Worm (Caenorhabditis elegans) whole organism, L2 larva: ENCODE results near the gene T05H10.4.

Experiments used
- C34F6.9 ChIP-seq: fragments of 150-350 bp; optimal IDR thresholded peaks from 2 replicates; lab custom pipeline; 2014; ENCODE audit warnings: missing biosample characterization, missing genetic modification characterization
- F13H6.1 ChIP-seq: sonication (generic microtip); optimal IDR thresholded peaks from 2 replicates; lab custom pipeline; 2016; ENCODE audit warnings: missing genetic modification characterization, missing compliant biosample characterization
- R02D3.7 ChIP-seq: fragments of 150-350 bp; optimal IDR thresholded peaks from 2 replicates; lab custom pipeline; 2014; ENCODE audit warnings: missing biosample characterization, missing genetic modification characterization
- alr-1 ChIP-seq: fragments of 150-350 bp; optimal IDR thresholded peaks from 2 replicates; lab custom pipeline; 2014; ENCODE audit warnings: missing biosample characterization, missing genetic modification characterization
- ama-1 ChIP-seq: fragments of 150-350 bp; optimal IDR thresholded peaks from 2 replicates; lab custom pipeline; 2018; ENCODE audit warnings: inconsistent platforms
- blmp-1 ChIP-seq: sonication (generic microtip); optimal IDR thresholded peaks from 2 replicates; lab custom pipeline; 2017; ENCODE audit warnings: missing genetic modification characterization, mild to moderate bottlenecking, missing compliant biosample characterization, antibody characterized with exemption, moderate library complexity; ENCODE audit not compliant: insufficient read depth
- ceh-82 ChIP-seq: fragments of 150-350 bp; optimal IDR thresholded peaks from 2 replicates; lab custom pipeline; 2014; ENCODE audit warnings: missing biosample characterization, missing genetic modification characterization
- crh-2 ChIP-seq: sonication (generic microtip); optimal IDR thresholded peaks from 2 replicates; lab custom pipeline; 2017; ENCODE audit warnings: missing biosample characterization, missing genetic modification characterization
- dmd-4 ChIP-seq: sonication (generic microtip); optimal IDR thresholded peaks from 2 replicates; lab custom pipeline; 2017; ENCODE audit warnings: missing biosample characterization, missing genetic modification characterization
- elt-1 ChIP-seq: fragments of 150-350 bp; optimal IDR thresholded peaks from 2 replicates; lab custom pipeline; 2014; ENCODE audit warnings: missing biosample characterization, missing genetic modification characterization
- elt-3 ChIP-seq: sonication (generic microtip); optimal IDR thresholded peaks from 2 replicates; lab custom pipeline; 2017; ENCODE audit warnings: missing biosample characterization, missing genetic modification characterization
- fos-1 ChIP-seq: fragments of 150-350 bp; optimal IDR thresholded peaks from 2 replicates; lab custom pipeline; 2014; ENCODE audit warnings: missing biosample characterization, missing genetic modification characterization
- gmeb-1 ChIP-seq: fragments of 150-350 bp; optimal IDR thresholded peaks from 2 replicates; lab custom pipeline; 2014; ENCODE audit warnings: missing biosample characterization, missing genetic modification characterization
- lin-11 ChIP-seq: fragments of 150-350 bp; sonication (generic microtip); optimal IDR thresholded peaks from 2 replicates; lab custom pipeline; 2014; ENCODE audit warnings: missing biosample characterization, missing genetic modification characterization, inconsistent platforms, mixed read lengths
- lin-13 ChIP-seq: fragments of 150-350 bp; optimal IDR thresholded peaks from 2 replicates; lab custom pipeline; 2014; ENCODE audit warnings: missing biosample characterization, missing genetic modification reagents, missing genetic modification characterization
- lsy-2 ChIP-seq, 2 experiments: fragments of 150-350 bp in 1 of 2; sonication (generic microtip) in 1 of 2; optimal IDR thresholded peaks; 2 replicates each; lab custom pipeline; 2014 to 2017; ENCODE audit warnings: missing biosample characterization in 2 of 2, missing genetic modification characterization in 2 of 2
- mab-5 ChIP-seq: fragments of 150-350 bp; optimal IDR thresholded peaks from 2 replicates; lab custom pipeline; 2014; ENCODE audit warnings: missing biosample characterization, missing genetic modification characterization
- mbf-1 ChIP-seq: sonication (generic microtip); optimal IDR thresholded peaks from 2 replicates; lab custom pipeline; 2017; ENCODE audit warnings: missing biosample characterization, missing genetic modification characterization
- mdl-1 ChIP-seq, 2 experiments: fragments of 150-350 bp in 1 of 2; sonication (generic microtip) in 1 of 2; optimal IDR thresholded peaks; 2 replicates each; lab custom pipeline; 2017; ENCODE audit warnings: missing biosample characterization in 2 of 2, missing genetic modification characterization in 2 of 2
- nhr-10 ChIP-seq: sonication (generic microtip); optimal IDR thresholded peaks from 2 replicates; lab custom pipeline; 2017; ENCODE audit warnings: missing biosample characterization, missing genetic modification characterization
- nhr-12 ChIP-seq: fragments of 150-350 bp; optimal IDR thresholded peaks from 2 replicates; lab custom pipeline; 2014; ENCODE audit warnings: missing biosample characterization, missing genetic modification characterization
- nhr-129 ChIP-seq: fragments of 150-350 bp; optimal IDR thresholded peaks from 2 replicates; lab custom pipeline; 2014; ENCODE audit warnings: missing biosample characterization, missing genetic modification characterization
- nhr-237 ChIP-seq: fragments of 150-350 bp; optimal IDR thresholded peaks from 2 replicates; lab custom pipeline; 2014; ENCODE audit warnings: missing biosample characterization, missing genetic modification characterization
- nhr-77 ChIP-seq: fragments of 150-350 bp; optimal IDR thresholded peaks from 2 replicates; lab custom pipeline; 2014; ENCODE audit warnings: missing biosample characterization, missing genetic modification characterization
- skn-1 ChIP-seq: sonication (generic microtip); optimal IDR thresholded peaks from 2 replicates; lab custom pipeline; 2017; ENCODE audit warnings: missing biosample characterization, missing genetic modification characterization
- sma-3 ChIP-seq: sonication (generic microtip); optimal IDR thresholded peaks from 2 replicates; lab custom pipeline; 2016; ENCODE audit warnings: missing genetic modification reagents, missing genetic modification characterization, missing compliant biosample characterization
- sma-9 ChIP-seq, 2 experiments: fragments of 150-350 bp in 1 of 2; sonication (generic microtip) in 1 of 2; optimal IDR thresholded peaks; 2 replicates each; lab custom pipeline; 2014 to 2016; ENCODE audit warnings: missing genetic modification characterization in 2 of 2, mild to moderate bottlenecking in 1 of 2, missing biosample characterization in 1 of 2, missing compliant biosample characterization in 1 of 2, missing genetic modification reagents in 1 of 2, moderate library complexity in 1 of 2
- snpc-4 ChIP-seq: fragments of 150-350 bp; optimal IDR thresholded peaks from 2 replicates; lab custom pipeline; 2014; ENCODE audit warnings: missing biosample characterization, missing genetic modification characterization
- unc-55 ChIP-seq: fragments of 150-350 bp; sonication (generic microtip); optimal IDR thresholded peaks from 3 replicates; lab custom pipeline; 2014; ENCODE audit warnings: missing biosample characterization, missing genetic modification reagents, missing genetic modification characterization
- unc-62 ChIP-seq: fragments of 150-350 bp; optimal IDR thresholded peaks from 2 replicates; lab custom pipeline; 2014; ENCODE audit warnings: missing biosample characterization, missing genetic modification reagents, missing genetic modification characterization
- zag-1 ChIP-seq: fragments of 150-350 bp; optimal IDR thresholded peaks from 2 replicates; lab custom pipeline; 2014; ENCODE audit warnings: missing biosample characterization, missing genetic modification characterization
- ztf-1 ChIP-seq: fragments of 200-800 bp; sonication (Bioruptor generic); conservative IDR thresholded peaks from 2 replicates; pipeline ENCODE4 v1.3.6; 2022; ENCODE audit warnings: missing genetic modification characterization, missing compliant biosample characterization
- ztf-11 ChIP-seq: sonication (generic microtip); optimal IDR thresholded peaks from 2 replicates; lab custom pipeline; 2017; ENCODE audit warnings: missing biosample characterization, missing genetic modification characterization
- ztf-4 ChIP-seq: fragments of 150-350 bp; optimal IDR thresholded peaks from 2 replicates; lab custom pipeline; 2014; ENCODE audit warnings: missing biosample characterization, missing genetic modification characterization

Gene T05H10.4

DNA sequence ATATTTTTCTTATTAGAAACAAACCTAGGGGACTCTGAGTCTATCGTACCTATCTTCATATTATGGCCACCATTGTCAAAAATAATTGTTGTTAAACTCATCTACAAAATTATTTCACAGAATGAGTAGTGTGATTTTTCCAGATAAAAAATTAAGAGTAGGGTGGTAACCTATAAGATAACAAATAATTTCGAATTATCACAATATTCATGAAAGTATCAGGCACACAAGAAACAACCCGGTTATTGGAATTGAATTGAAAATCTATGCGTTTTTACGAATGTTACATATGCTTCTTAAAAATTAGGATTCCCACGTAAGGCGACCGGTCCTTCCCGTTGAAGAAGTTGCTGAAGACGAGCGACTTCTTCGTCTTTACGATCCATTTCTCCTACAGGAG is 15.7 kb upstream of the T05H10.4 start, which contains the start of gene arp-6:
Gene arp-6 (minus strand): TSS at position 101 of the 400 bp plus-strand sequence.
- TF ChIP-seq ztf-4 (tag; lab: Kevin White, UChicago) (no peak), ztf-11 (tag; lab: Kevin White, UChicago) (no peak), mab-5 (tag; lab: Kevin White, UChicago) (no peak), skn-1 (tag; lab: Kevin White, UChicago) (no peak), ama-1 (no peak), elt-1 (tag; lab: Kevin White, UChicago) (no peak), R02D3.7 (tag; lab: Kevin White, UChicago) (no peak), ztf-1 (GFP tag; lab: Robert Waterston, UW) (no peak)

ce11 chrII:8037863-8038262 is 15.1 kb upstream of the T05H10.4 start, which contains the start of gene C08B11.9:
Gene C08B11.9 (minus strand): TSS chrII:8038169.
- no peak for TF ChIP-seq snpc-4 (tag; lab: Kevin White, UChicago)
- no peak for TF ChIP-seq nhr-12

- TF ChIP-seq ztf-1 (GFP tag; lab: Robert Waterston, UW) (no peak), skn-1 (tag; lab: Kevin White, UChicago) (peak; percentile 53), crh-2 (peak; percentile 62), nhr-10 (tag; lab: Kevin White, UChicago) (no peak), gmeb-1 (tag; lab: Kevin White, UChicago) (peak; percentile 59), mdl-1 (tag; optimal IDR thresholded peaks at IDR 0.05; lab: Kevin White, UChicago) (no peak), sma-9 (GFP tag; optimal IDR thresholded peaks at IDR 0.05; lab: Kevin White, UChicago) (peak; percentile 26), sma-9 (tag; optimal IDR thresholded peaks at IDR 0.05; lab: Kevin White, UChicago) (no peak), unc-62 (GFP tag; lab: Kevin White, UChicago) (no peak), sma-3 (GFP tag; lab: Kevin White, UChicago) (peak; percentile 66), nhr-129 (tag; lab: Kevin White, UChicago) (peak; percentile 61), unc-55 (GFP tag; lab: Kevin White, UChicago) (peak; percentile 72), lin-11 (tag; lab: Kevin White, UChicago) (no peak), C34F6.9 (tag; lab: Kevin White, UChicago) (peak; percentile 86), lsy-2 (tag; optimal IDR thresholded peaks at IDR 0.05; lab: Kevin White, UChicago) (peak; percentile 57 to 96), lin-13 (GFP tag; lab: Kevin White, UChicago) (peak; percentile 6), F13H6.1 (tag; lab: Kevin White, UChicago) (no peak), nhr-237 (tag; lab: Kevin White, UChicago) (no peak), fos-1 (tag; lab: Kevin White, UChicago) (peak; percentile 45)
- TF ChIP-seq, all 48 proteins: peak for 11
These were observed 13.5 kb upstream of the T05H10.4 start, which contains the start of the genes ubh-4 and algn-6 for ce11 chrII:8039416-8039815. Gene ubh-4 (minus strand): TSS chrII:8039597. Gene algn-6 (plus strand): TSS chrII:8039802.

ce11 chrII:8041642-8042041 is 11.3 kb upstream of the T05H10.4 start:
- TF ChIP-seq ztf-4 (tag; lab: Kevin White, UChicago), result no peak
- TF ChIP-seq dmd-4 (tag; lab: Kevin White, UChicago), result no peak
- peak; percentile 38 for TF ChIP-seq nhr-129 (tag; lab: Kevin White, UChicago)
- TF ChIP-seq elt-1 (tag; lab: Kevin White, UChicago), result no peak
- peak in 1 of 2 experiments; percentile 69 for TF ChIP-seq lsy-2 (tag; optimal IDR thresholded peaks at IDR 0.05; lab: Kevin White, UChicago)
- TF ChIP-seq mbf-1 (tag; lab: Kevin White, UChicago), result no peak
- no peak for TF ChIP-seq zag-1 (tag; lab: Kevin White, UChicago)
- no peak for TF ChIP-seq gmeb-1 (tag; lab: Kevin White, UChicago)
- TF ChIP-seq C34F6.9 (tag; lab: Kevin White, UChicago), result peak; percentile 66
- no peak for TF ChIP-seq blmp-1
- no peak for TF ChIP-seq nhr-12
- peak; percentile 67 for TF ChIP-seq unc-55 (GFP tag; lab: Kevin White, UChicago)
- no peak for TF ChIP-seq elt-3 (tag; lab: Kevin White, UChicago)
- no peak for TF ChIP-seq nhr-77
- no peak for TF ChIP-seq alr-1 (tag; lab: Kevin White, UChicago)
- no peak for TF ChIP-seq lin-11 (tag; lab: Kevin White, UChicago)
- no peak for TF ChIP-seq ceh-82
- TF ChIP-seq lin-13 (GFP tag; lab: Kevin White, UChicago), result peak; percentile 34
